Worm (Caenorhabditis elegans) whole organism, young adult: ENCODE measurements around the gene ZK822.9.

Experiments
- ekl-4 ChIP-seq: fragments of 200-800 bp; sonication (Bioruptor generic); IDR thresholded peaks from 2 replicates; pipeline ENCODE4 v1.3.6; 2022; ENCODE audit warnings: missing genetic modification reagents, missing genetic modification characterization, missing compliant biosample characterization
- pha-4 ChIP-seq: fragments of 150-350 bp; sonication (generic microtip); optimal IDR thresholded peaks from 2 replicates; lab custom pipeline; 2014; ENCODE audit warnings: missing biosample characterization, missing genetic modification reagents, missing genetic modification characterization

DNA sequence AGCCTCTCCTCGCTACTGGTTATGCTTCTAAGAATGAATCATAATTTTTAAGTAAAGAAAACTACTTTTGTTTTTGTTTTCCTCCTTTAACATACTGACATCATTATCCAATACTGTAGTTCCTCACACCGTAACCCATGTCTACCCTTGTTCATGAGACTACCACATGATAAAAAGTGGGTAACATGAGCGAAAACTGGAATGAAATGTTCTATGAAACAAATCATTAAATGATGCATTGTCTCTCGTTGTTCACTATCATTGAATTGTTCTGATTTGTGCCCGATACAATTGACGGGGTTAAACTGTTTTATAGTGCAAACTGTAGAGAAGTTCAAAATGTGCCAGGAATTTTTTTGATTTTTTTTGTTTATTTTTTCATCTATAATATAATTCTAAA is 18.0 kb upstream of the ZK822.9 start:
- TF ChIP-seq ekl-4 (no peak), pha-4 (no peak)
